Fruit fly (Drosophila melanogaster) whole organism, prepupa: ENCODE results near the gene CG11980.
A peak's percentile ranks its signal among the peaks of the same experiment; 100 is the strongest.

Experiments used
- Blimp-1 ChIP-seq: fragments of 200-800 bp; sonication (Bioruptor generic); optimal IDR thresholded peaks from 3 replicates; lab custom pipeline; 2017; ENCODE audit warnings: missing biosample characterization, missing genetic modification characterization, mild to moderate bottlenecking, moderate library complexity, missing genetic modification reagents
- CG10631 ChIP-seq: fragments of 200-800 bp; sonication (Bioruptor generic); optimal IDR thresholded peaks from 2 replicates; lab custom pipeline; 2016; ENCODE audit warnings: missing biosample characterization, missing genetic modification characterization
- CG10669 ChIP-seq: fragments of 200-800 bp; sonication (Bioruptor generic); optimal IDR thresholded peaks from 3 replicates; lab custom pipeline; 2018; ENCODE audit warnings: missing biosample characterization, mild to moderate bottlenecking, missing genetic modification characterization, moderate library complexity
- CG11902 ChIP-seq: fragments of 200-800 bp; sonication (Bioruptor generic); optimal IDR thresholded peaks from 3 replicates; lab custom pipeline; 2016; ENCODE audit warnings: missing biosample characterization, missing genetic modification characterization
- CG1621 ChIP-seq: fragments of 200-800 bp; sonication (Bioruptor generic); optimal IDR thresholded peaks from 3 replicates; lab custom pipeline; 2018; ENCODE audit warnings: missing biosample characterization, mild to moderate bottlenecking, missing genetic modification characterization
- CG16779 ChIP-seq: fragments of 200-800 bp; sonication (Bioruptor generic); optimal IDR thresholded peaks from 3 replicates; lab custom pipeline; 2017; ENCODE audit warnings: missing biosample characterization, mild to moderate bottlenecking, missing genetic modification characterization
- CG32006 ChIP-seq: fragments of 200-800 bp; sonication (Bioruptor generic); optimal IDR thresholded peaks from 3 replicates; lab custom pipeline; 2017; ENCODE audit warnings: missing biosample characterization, mild to moderate bottlenecking, missing genetic modification characterization
- CG34406 ChIP-seq: fragments of 200-800 bp; sonication (Bioruptor generic); optimal IDR thresholded peaks from 3 replicates; lab custom pipeline; 2016; ENCODE audit warnings: missing biosample characterization, missing genetic modification characterization
- CG3919 ChIP-seq: fragments of 200-800 bp; sonication (Bioruptor generic); optimal IDR thresholded peaks from 3 replicates; lab custom pipeline; 2016; ENCODE audit warnings: missing biosample characterization, missing genetic modification characterization
- CG4318 ChIP-seq: fragments of 200-800 bp; sonication (Bioruptor generic); optimal IDR thresholded peaks from 3 replicates; lab custom pipeline; 2017; ENCODE audit warnings: missing biosample characterization, mild to moderate bottlenecking, missing genetic modification characterization
- CG6276 ChIP-seq: fragments of 200-800 bp; sonication (Bioruptor generic); optimal IDR thresholded peaks from 2 replicates; lab custom pipeline; 2017; ENCODE audit warnings: missing biosample characterization, mild to moderate bottlenecking, missing genetic modification characterization
- CG6792 ChIP-seq: fragments of 200-800 bp; sonication (Bioruptor generic); optimal IDR thresholded peaks from 3 replicates; lab custom pipeline; 2016; ENCODE audit warnings: missing biosample characterization, missing genetic modification characterization
- CG6808 ChIP-seq: fragments of 200-800 bp; sonication (Bioruptor generic); optimal IDR thresholded peaks from 3 replicates; lab custom pipeline; 2017; ENCODE audit warnings: missing biosample characterization, missing genetic modification characterization, mild to moderate bottlenecking, moderate library complexity, missing genetic modification reagents
- CG6854 ChIP-seq: fragments of 200-800 bp; sonication (Bioruptor generic); optimal IDR thresholded peaks from 2 replicates; lab custom pipeline; 2017; ENCODE audit warnings: missing biosample characterization, mild to moderate bottlenecking, missing genetic modification characterization
- CG7368 ChIP-seq: fragments of 200-800 bp; sonication (Bioruptor generic); optimal IDR thresholded peaks from 3 replicates; lab custom pipeline; 2016; ENCODE audit warnings: missing biosample characterization, missing genetic modification characterization
- CG8119 ChIP-seq: fragments of 200-800 bp; sonication (Bioruptor generic); IDR thresholded peaks from 3 replicates; pipeline ENCODE4 v1.3.6; 2022; ENCODE audit warnings: missing biosample characterization, missing genetic modification characterization
- CG8632 ChIP-seq: fragments of 200-800 bp; sonication (Bioruptor generic); optimal IDR thresholded peaks from 3 replicates; lab custom pipeline; 2016; ENCODE audit warnings: missing biosample characterization, missing genetic modification characterization
- CG9139 ChIP-seq: fragments of 200-800 bp; sonication (Bioruptor generic); optimal IDR thresholded peaks from 3 replicates; lab custom pipeline; 2017; ENCODE audit warnings: missing biosample characterization, mild to moderate bottlenecking, missing genetic modification characterization
- Eip78C ChIP-seq: fragments of 200-800 bp; sonication (Bioruptor generic); peaks from one replicate; lab custom pipeline; 2016; ENCODE audit warnings: missing biosample characterization, missing genetic modification characterization
- Eip93F ChIP-seq: fragments of 200-800 bp; sonication (Bioruptor generic); optimal IDR thresholded peaks from 2 replicates; lab custom pipeline; 2016; ENCODE audit warnings: missing biosample characterization, mild to moderate bottlenecking, missing genetic modification characterization
- Ets21C ChIP-seq: fragments of 200-800 bp; sonication (Bioruptor generic); optimal IDR thresholded peaks from 3 replicates; lab custom pipeline; 2016; ENCODE audit warnings: missing biosample characterization, missing genetic modification characterization
- Ets96B ChIP-seq: fragments of 200-800 bp; optimal IDR thresholded peaks from 2 replicates; lab custom pipeline; 2019; ENCODE audit warnings: missing biosample characterization, mild to moderate bottlenecking, missing genetic modification characterization, moderate library complexity
- Gug ChIP-seq: fragments of 200-800 bp; sonication (Bioruptor generic); IDR thresholded peaks from 2 replicates; pipeline ENCODE4 v1.3.6; 2022; ENCODE audit warnings: missing biosample characterization, missing genetic modification characterization
- Hr38 ChIP-seq: sonication (Bioruptor generic); optimal IDR thresholded peaks from 2 replicates; lab custom pipeline; 2016; ENCODE audit warnings: missing biosample characterization, missing genetic modification characterization
- Hr4 ChIP-seq: fragments of 200-800 bp; sonication (Bioruptor generic); optimal IDR thresholded peaks from 3 replicates; lab custom pipeline; 2016; ENCODE audit warnings: missing biosample characterization, missing genetic modification characterization
- Lpt ChIP-seq: fragments of 200-800 bp; sonication (Bioruptor generic); optimal IDR thresholded peaks from 3 replicates; lab custom pipeline; 2016; ENCODE audit warnings: missing biosample characterization, missing genetic modification characterization
- OdsH ChIP-seq: fragments of 200-800 bp; sonication (Bioruptor generic); optimal IDR thresholded peaks from 3 replicates; lab custom pipeline; 2016; ENCODE audit warnings: missing biosample characterization, missing genetic modification characterization
- Sox102F ChIP-seq: fragments of 200-800 bp; sonication (Bioruptor generic); optimal IDR thresholded peaks from 2 replicates; lab custom pipeline; 2016; ENCODE audit warnings: missing biosample characterization, mild to moderate bottlenecking, missing genetic modification characterization
- Sox14 ChIP-seq: fragments of 200-800 bp; sonication (Bioruptor generic); optimal IDR thresholded peaks from 3 replicates; lab custom pipeline; 2016; ENCODE audit warnings: missing biosample characterization, missing genetic modification characterization
- Sox15 ChIP-seq: fragments of 200-800 bp; sonication (Bioruptor generic); optimal IDR thresholded peaks from 3 replicates; lab custom pipeline; 2016; ENCODE audit warnings: missing biosample characterization, missing genetic modification characterization
- achi ChIP-seq: fragments of 200-800 bp; sonication (Bioruptor generic); optimal IDR thresholded peaks from 3 replicates; lab custom pipeline; 2016; ENCODE audit warnings: missing biosample characterization, missing genetic modification characterization
- acj6 ChIP-seq: fragments of 200-800 bp; sonication (Bioruptor generic); optimal IDR thresholded peaks from 3 replicates; lab custom pipeline; 2016; ENCODE audit warnings: missing biosample characterization, missing genetic modification characterization
- cyc ChIP-seq: fragments of 200-800 bp; sonication (Bioruptor generic); optimal IDR thresholded peaks from 3 replicates; lab custom pipeline; 2016; ENCODE audit warnings: missing biosample characterization, missing genetic modification characterization
- dac ChIP-seq: fragments of 200-800 bp; sonication (Bioruptor generic); optimal IDR thresholded peaks from 2 replicates; lab custom pipeline; 2017; ENCODE audit warnings: missing biosample characterization, mild to moderate bottlenecking, missing genetic modification characterization
- eg ChIP-seq: fragments of 200-800 bp; sonication (Bioruptor generic); IDR thresholded peaks from 3 replicates; pipeline ENCODE4 v1.3.6; 2022; ENCODE audit warnings: missing biosample characterization, missing genetic modification characterization
- esn ChIP-seq: fragments of 200-800 bp; sonication (Bioruptor generic); optimal IDR thresholded peaks from 2 replicates; lab custom pipeline; 2016; ENCODE audit warnings: missing biosample characterization, mild to moderate bottlenecking, missing genetic modification characterization, moderate library complexity
- fd59A ChIP-seq: fragments of 200-800 bp; sonication (Bioruptor generic); optimal IDR thresholded peaks from 2 replicates; lab custom pipeline; 2017; ENCODE audit warnings: missing biosample characterization, mild to moderate bottlenecking, missing genetic modification characterization, missing genetic modification reagents
- fd85E ChIP-seq: fragments of 200-800 bp; sonication (Bioruptor generic); optimal IDR thresholded peaks from 3 replicates; lab custom pipeline; 2016; ENCODE audit warnings: missing biosample characterization, missing genetic modification characterization
- fkh ChIP-seq: fragments of 200-800 bp; sonication (Bioruptor generic); optimal IDR thresholded peaks from 3 replicates; lab custom pipeline; 2017; ENCODE audit warnings: missing biosample characterization, mild to moderate bottlenecking, missing genetic modification characterization, moderate library complexity
- net ChIP-seq: fragments of 200-800 bp; sonication (Bioruptor generic); optimal IDR thresholded peaks from 3 replicates; lab custom pipeline; 2016; ENCODE audit warnings: missing biosample characterization, missing genetic modification characterization
- spab ChIP-seq: fragments of 200-800 bp; sonication (Bioruptor generic); optimal IDR thresholded peaks from 2 replicates; lab custom pipeline; 2017; ENCODE audit warnings: missing biosample characterization, mild to moderate bottlenecking, missing genetic modification characterization, missing genetic modification reagents
- ss ChIP-seq, 2 experiments: fragments of 200-800 bp; sonication (Bioruptor generic); optimal IDR thresholded peaks; 2 replicates in 1 of 2; 3 replicates in 1 of 2; lab custom pipeline; 2017 to 2018; ENCODE audit warnings: mild to moderate bottlenecking in 2 of 2, missing biosample characterization in 2 of 2, missing genetic modification characterization in 2 of 2, moderate library complexity in 1 of 2
- svp ChIP-seq: fragments of 200-800 bp; sonication (Bioruptor generic); peaks from one replicate; lab custom pipeline; 2016; ENCODE audit warnings: missing biosample characterization, missing genetic modification characterization
- topi ChIP-seq: fragments of 200-800 bp; sonication (Bioruptor generic); optimal IDR thresholded peaks from 3 replicates; lab custom pipeline; 2016; ENCODE audit warnings: missing biosample characterization, missing genetic modification characterization
- vri ChIP-seq: fragments of 200-800 bp; sonication (Bioruptor generic); optimal IDR thresholded peaks from 3 replicates; lab custom pipeline; 2016; ENCODE audit warnings: missing biosample characterization, mild to moderate bottlenecking, missing genetic modification characterization

The CG11980 gene

dm6 chr3R:9047561-9048465, 44.0 kb downstream of the CG11980 start, which contains the start of gene Rel (continued):
- TF ChIP-seq CG6808 (GFP tag; lab: Kevin White, UChicago) (peak; percentile 18), Gug (GFP tag; lab: Robert Waterston, UW) (no peak), CG4318 (no peak), CG7368 (GFP tag; lab: Kevin White, UChicago) (no peak), dac (GFP tag; lab: Kevin White, UChicago) (no peak), Sox15 (no peak), net (GFP tag; lab: Kevin White, UChicago) (no peak), CG11902 (GFP tag; lab: Kevin White, UChicago) (no peak), acj6 (peak; percentile 57), CG6792 (GFP tag; lab: Kevin White, UChicago) (peak; percentile 28), CG16779 (tag; lab: Kevin White, UChicago) (peak; percentile 67), fd85E (GFP tag; lab: Kevin White, UChicago) (no peak), CG6276 (GFP tag; lab: Kevin White, UChicago) (no peak), ss (GFP tag; optimal IDR thresholded peaks at IDR 0.05; lab: Kevin White, UChicago) (peak; percentile 17 to 21), Sox102F (GFP tag; lab: Kevin White, UChicago) (peak; percentile 20), Eip93F (GFP tag; lab: Kevin White, UChicago) (peak; percentile 38), topi (GFP tag; lab: Kevin White, UChicago) (peak; percentile 15), CG10631 (peak; percentile 71), fd59A (GFP tag; lab: Kevin White, UChicago) (peak; percentile 13), spab (GFP tag; lab: Kevin White, UChicago) (no peak), Ets96B (tag; lab: Kevin White, UChicago) (peak; percentile 70), esn (GFP tag; lab: Kevin White, UChicago) (peak; percentile 56), cyc (GFP tag; lab: Kevin White, UChicago) (peak; percentile 30), CG34406 (peak; percentile 72), CG32006 (GFP tag; lab: Kevin White, UChicago) (peak; percentile 72), Sox14 (GFP tag; lab: Kevin White, UChicago) (peak; percentile 13), achi (GFP tag; lab: Kevin White, UChicago) (peak; percentile 59), fkh (peak; percentile 75), CG8632 (peak; percentile 62), Blimp-1 (GFP tag; lab: Kevin White, UChicago) (peak; percentile 72), CG9139 (GFP tag; lab: Kevin White, UChicago) (peak; percentile 7), CG8119 (GFP tag; lab: Robert Waterston, UW) (no peak), vri (peak; percentile 85), CG3919 (peak; percentile 53), CG1621 (peak; percentile 67)

DNA sequence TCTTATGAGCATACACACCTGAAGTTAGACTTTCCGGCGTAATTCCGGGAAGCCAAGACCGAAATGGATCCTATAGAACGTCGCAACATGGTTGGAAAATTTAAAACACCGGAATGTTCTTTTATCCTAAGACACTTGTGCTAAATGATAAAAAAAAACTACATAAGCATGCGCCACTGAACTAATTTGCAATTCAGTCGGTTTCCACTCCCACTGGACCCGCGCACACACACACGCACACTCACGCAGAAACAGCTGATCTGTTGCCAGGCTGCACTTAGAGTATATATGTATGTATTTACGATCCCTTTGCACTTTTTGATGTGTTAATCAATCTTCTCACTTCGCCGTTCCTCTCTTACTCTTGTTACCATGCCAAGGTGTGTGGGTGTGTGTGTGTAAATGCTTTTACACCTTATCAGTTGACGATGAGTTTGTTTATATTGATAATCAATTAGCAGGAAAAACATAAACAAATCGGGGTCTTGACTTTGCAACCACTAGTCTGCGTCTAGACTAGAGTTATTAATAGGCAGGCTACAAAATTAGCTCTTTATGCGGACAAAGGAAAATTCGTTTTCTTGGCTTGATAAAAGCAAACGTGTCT, 44.8 kb downstream of the CG11980 start, which contains the start of gene Mst85C:
TSS of gene Mst85C (plus strand) at position 180 of the 607 bp plus-strand sequence.
- TF ChIP-seq eg (no peak), CG7368 (GFP tag; lab: Kevin White, UChicago) (no peak), spab (GFP tag; lab: Kevin White, UChicago) (no peak), CG6808 (GFP tag; lab: Kevin White, UChicago) (peak; percentile 14), OdsH (GFP tag; lab: Kevin White, UChicago) (no peak), CG1621 (peak; percentile 59), Eip78C (peak; percentile 50), svp (peak; percentile 72), Ets21C (GFP tag; lab: Kevin White, UChicago) (no peak), Hr4 (GFP tag; lab: Kevin White, UChicago) (no peak), CG9139 (GFP tag; lab: Kevin White, UChicago) (no peak), Lpt (GFP tag; lab: Kevin White, UChicago) (no peak), CG6854 (GFP tag; lab: Kevin White, UChicago) (peak; percentile 8), fkh (peak; percentile 53), Hr38 (GFP tag; lab: Kevin White, UChicago) (no peak), vri (peak; percentile 75), CG10669 (GFP tag; lab: Kevin White, UChicago) (peak; percentile 21)
